Fruit fly (Drosophila melanogaster): ENCODE measurements around the gene gudu.

dm6 chr2L:7358008-7358582, 30.2 kb upstream of the gudu start:
- TF ChIP-seq vri (GFP tag; optimal IDR thresholded peaks at IDR 0.05): peak; percentile 92
- TF ChIP-seq Gug (GFP tag; IDR thresholded peaks at IDR 0.05): peak; percentile 77
- peak; percentile 53 for TF ChIP-seq CG4318 (GFP tag; optimal IDR thresholded peaks at IDR 0.05)

All from whole organism, prepupa.